Worm (Caenorhabditis elegans): ENCODE measurements around the gene Y44A6D.1.

DNA sequence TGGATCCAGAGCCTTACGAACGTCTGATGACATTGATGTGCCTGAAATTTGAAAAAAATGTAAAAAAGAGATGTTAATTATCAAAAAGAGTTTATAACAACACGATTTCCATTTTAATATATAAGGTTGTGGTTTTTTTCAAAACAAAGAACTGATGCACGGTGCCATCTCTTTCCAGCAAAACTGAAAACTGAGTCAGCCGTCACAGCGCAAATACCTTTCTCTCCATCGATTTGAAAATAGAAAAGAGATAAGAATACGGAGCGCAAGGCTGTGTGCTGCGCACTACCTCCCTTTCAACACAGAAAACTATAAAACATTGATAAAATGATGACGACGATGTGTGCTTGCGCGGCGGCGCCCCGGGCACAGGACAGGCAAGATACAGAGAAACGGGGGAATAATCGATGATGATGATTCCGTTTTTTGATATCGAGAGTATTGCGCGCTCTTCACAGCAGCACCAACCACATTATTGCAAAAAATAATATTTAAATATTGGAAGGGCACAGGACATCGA lies 2.6 kb upstream of the Y44A6D.1 start, which contains the start of gene Y44A6D.3:
- no peak for TF ChIP-seq him-1 (tag; optimal IDR thresholded peaks at IDR 0.05)
- TF ChIP-seq dao-5 (tag; optimal IDR thresholded peaks at IDR 0.05) = no peak
